Fruit fly (Drosophila melanogaster) whole organism, larva: ENCODE results near the gene RpL34b.
A peak's percentile ranks its signal among the peaks of the same experiment; 100 is the strongest.

Experiments
- noc ChIP-seq: fragments of 200-800 bp; sonication (Bioruptor generic); optimal IDR thresholded peaks from 3 replicates; lab custom pipeline; 2019; ENCODE audit warnings: missing biosample characterization, mild to moderate bottlenecking, missing genetic modification characterization, moderate library complexity

RpL34b gene

dm6 chr3R:9401127-9401603 lies at the start of gene RpL34b, which contains the start of gene CG8132:
Gene RpL34b, minus strand, starts transcription at chr3R:9401226.
Gene CG8132, plus strand, starts transcription at chr3R:9401495.
- TF ChIP-seq noc (tag; lab: Kevin White, UChicago): peak; percentile 96

- no peak for TF ChIP-seq noc (tag; lab: Kevin White, UChicago)
These were observed 49.6 kb upstream of the RpL34b start for dm6 chr3R:9450672-9451071.

DNA sequence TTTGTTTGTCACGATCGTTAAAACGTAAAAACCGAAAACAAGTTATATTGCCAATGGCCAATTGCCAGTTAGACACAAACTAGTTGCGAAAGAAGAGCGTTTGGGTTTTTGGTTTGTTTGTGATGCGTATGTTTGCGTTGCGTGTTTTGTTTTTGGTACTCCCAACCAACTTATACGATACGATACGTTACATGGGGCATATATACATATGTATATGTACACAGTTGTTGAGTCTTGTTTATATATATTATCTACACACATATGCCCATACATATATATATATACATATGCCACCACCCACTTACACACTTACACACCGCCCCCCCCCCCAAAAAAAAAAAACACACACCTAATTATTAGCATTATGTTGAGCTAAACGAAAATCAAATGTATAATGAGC lies 47.3 kb upstream of the RpL34b start:
- TF ChIP-seq noc (tag; lab: Kevin White, UChicago): no peak

- TF ChIP-seq noc (tag; lab: Kevin White, UChicago): no peak
These were observed 41.0 kb upstream of the RpL34b start for dm6 chr3R:9441996-9442395.

dm6 chr3R:9441134-9441533 lies 40.1 kb upstream of the RpL34b start:
- TF ChIP-seq noc (tag; lab: Kevin White, UChicago): no peak

dm6 chr3R:9437618-9438017 lies 36.6 kb upstream of the RpL34b start:
- no peak for TF ChIP-seq noc (tag; lab: Kevin White, UChicago)

- TF ChIP-seq noc (tag; lab: Kevin White, UChicago): peak; percentile 38
These were observed 35.4 kb upstream of the RpL34b start for dm6 chr3R:9436358-9436972.

- TF ChIP-seq noc (tag; lab: Kevin White, UChicago): no peak
These were observed 34.9 kb upstream of the RpL34b start for dm6 chr3R:9435898-9436297.

DNA sequence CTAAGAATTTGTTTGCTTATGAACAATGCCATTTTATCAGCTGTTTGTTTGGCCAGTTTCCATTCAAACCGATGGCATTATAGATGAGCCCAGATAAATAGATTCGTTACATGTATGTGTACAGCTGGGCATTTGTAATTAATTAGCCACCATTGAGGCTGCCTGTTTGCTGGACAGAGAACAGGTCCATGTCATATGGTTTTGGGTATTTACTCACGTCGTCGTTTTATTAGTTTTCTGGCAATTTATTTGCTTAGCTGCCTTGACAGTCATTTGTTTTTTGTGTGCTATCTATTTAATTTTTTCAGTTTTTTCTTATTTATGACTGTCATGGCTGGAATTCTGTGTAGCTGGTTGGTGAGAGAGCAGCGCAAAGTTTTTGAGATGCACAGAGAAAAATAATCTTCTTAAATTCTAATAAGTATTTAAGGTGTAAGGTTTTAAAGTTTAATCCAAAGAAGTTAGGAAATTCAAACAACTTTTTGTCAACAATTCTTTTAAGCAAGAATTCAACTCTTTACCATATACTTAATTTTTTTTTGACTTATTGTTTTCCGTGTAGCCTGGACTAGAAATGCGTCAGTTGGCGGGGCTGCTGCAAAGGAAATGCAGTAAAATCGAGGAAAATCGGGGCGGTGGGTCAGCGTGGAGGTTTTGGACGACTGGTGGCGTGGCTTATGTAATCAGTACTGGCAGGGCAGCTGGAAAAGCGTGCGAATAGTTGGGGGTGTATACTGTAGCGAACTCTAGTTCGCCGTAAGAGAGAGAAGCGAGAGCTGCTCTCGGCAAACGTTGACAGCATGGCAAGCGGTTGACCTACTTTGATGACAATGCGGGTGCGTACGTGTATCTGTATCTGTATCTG lies 33.7 kb upstream of the RpL34b start:
- peak; percentile 91 for TF ChIP-seq noc (tag; lab: Kevin White, UChicago)

DNA sequence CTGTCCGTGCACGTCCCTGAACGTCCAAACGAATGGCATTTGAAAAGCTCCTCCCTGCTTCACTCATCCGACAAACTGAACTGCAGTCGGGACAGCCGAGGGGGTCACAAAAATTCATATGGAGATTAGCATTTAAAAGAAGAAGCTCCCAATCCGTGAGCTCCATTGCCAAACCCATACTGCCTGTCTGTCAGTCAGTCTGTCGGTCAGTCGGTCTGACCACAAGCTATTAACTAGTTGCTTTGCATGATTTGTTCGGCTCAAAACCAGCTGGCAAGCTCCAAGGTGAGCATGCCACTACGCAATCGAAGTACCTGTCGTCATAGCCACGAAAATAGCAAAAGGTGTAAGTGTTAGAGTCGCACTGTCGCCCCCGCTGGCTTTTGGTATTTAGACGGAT lies 32.7 kb upstream of the RpL34b start:
- TF ChIP-seq noc (tag; lab: Kevin White, UChicago): no peak

dm6 chr3R:9433270-9433669 lies 32.2 kb upstream of the RpL34b start:
- no peak for TF ChIP-seq noc (tag; lab: Kevin White, UChicago)

DNA sequence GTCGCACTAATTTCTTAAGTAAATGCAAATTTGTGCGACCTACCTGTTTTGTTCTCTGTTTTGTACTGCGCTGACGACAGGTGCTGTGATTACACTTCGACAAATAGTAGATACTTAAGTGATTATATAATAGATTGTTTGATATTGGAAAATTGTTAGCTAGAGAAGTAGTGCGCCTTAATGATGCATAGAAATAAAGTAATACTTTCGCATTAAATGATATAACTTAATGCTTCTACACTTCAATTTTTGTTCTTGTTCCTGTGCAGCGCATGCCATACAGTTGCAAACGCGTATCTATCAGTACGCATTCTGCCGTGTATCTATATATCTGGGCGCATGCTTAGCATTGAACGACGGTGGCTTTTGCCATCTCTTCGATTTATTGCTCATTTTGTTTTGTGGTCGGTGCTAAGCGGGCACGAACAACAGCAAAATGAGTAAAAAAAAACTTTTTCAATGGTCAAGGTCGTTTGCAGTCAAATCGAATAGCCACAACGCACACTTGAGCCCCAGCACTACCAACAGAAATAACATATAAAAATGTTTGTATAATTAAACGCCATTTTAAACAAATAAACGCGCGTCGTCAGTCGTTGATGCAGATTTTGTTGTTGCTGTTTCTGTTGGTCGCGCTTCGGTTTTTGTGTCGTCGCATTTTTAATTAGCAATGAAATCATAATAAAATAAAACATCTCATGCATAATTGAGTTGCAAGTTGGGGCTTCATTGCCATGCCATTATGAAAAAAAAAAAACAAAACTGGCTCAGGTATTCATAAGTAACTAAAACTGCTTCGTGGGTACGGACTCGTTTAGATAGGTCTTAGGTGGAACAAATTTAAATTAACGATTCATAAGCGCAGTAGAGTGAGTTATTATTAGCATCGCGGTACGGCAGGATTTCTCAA lies 29.6 kb upstream of the RpL34b start:
- TF ChIP-seq noc (tag; lab: Kevin White, UChicago): peak; percentile 78

DNA sequence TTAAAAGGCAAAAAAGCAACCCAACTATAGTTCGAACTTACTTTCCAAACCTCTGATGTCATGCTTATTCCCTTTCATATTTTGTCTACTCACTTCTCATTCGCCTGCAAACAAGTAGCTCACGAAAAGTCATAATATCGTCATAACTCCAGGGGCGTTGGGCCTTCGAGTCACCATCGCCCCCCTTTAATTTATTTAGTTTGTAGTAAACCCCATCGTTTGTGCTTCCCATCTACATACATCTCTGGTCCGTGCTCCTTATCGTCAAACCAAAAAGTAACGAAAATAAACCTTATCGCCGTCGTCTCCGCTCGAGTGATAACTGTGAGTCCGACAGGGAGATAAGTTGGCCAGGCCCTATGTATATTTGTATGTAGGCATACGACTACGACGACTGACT lies 28.0 kb upstream of the RpL34b start:
- peak; percentile 90 for TF ChIP-seq noc (tag; lab: Kevin White, UChicago)

DNA sequence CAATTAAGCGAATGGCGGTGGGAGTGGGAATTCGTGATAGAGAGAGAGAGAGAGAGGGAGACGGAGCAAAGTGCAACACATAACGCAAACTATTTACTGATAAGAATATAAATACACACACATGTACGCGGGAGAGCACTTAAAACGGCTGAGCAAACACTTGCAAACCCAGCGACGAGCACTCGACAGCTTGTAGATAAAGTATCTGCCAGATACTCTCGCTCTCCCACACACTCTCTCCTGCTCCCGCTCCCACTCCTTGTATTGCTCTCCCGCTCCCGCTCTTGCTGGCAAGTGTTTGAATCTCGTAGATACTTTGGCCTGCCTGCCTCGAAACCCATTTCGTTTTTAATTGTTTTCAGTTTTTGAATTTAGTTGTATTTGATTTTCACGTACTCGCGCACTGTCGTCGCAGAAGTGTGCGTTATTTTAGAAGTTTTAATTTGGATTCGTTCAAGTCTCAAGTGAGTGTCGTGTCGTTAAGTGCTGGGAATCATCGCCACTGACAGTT lies 27.2 kb upstream of the RpL34b start:
- no peak for TF ChIP-seq noc (tag; lab: Kevin White, UChicago)

- TF ChIP-seq noc (tag; lab: Kevin White, UChicago): no peak
These were observed 26.3 kb upstream of the RpL34b start for dm6 chr3R:9427328-9427727.
